Fruit fly (Drosophila melanogaster): ENCODE results near the gene dl.

dl gene

dm6 chr2L:17429788-17430587, 20.2 kb downstream of the dl start:
- TF ChIP-seq CG17801 (GFP tag; optimal IDR thresholded peaks at IDR 0.05; ENCODE audit: partially characterized antibody) = peak; percentile 21

dm6 chr2L:17427929-17428456, 22.2 kb downstream of the dl start:
- TF ChIP-seq CG17801 (GFP tag; optimal IDR thresholded peaks at IDR 0.05; ENCODE audit: partially characterized antibody) = peak; percentile 48

- TF ChIP-seq CG17801 (GFP tag; optimal IDR thresholded peaks at IDR 0.05; ENCODE audit: partially characterized antibody) = no peak
Observed at dm6 chr2L:17427187-17427586, 23.0 kb downstream of the dl start.

- no peak for TF ChIP-seq CG17801 (GFP tag; optimal IDR thresholded peaks at IDR 0.05; ENCODE audit: partially characterized antibody)
Observed at dm6 chr2L:17425412-17425811, 24.8 kb downstream of the dl start.

- TF ChIP-seq CG17801 (GFP tag; optimal IDR thresholded peaks at IDR 0.05; ENCODE audit: partially characterized antibody) = no peak
Observed at dm6 chr2L:17425005-17425404, 25.2 kb downstream of the dl start.

dm6 chr2L:17422089-17422488, 28.1 kb downstream of the dl start:
- TF ChIP-seq CG17801 (GFP tag; optimal IDR thresholded peaks at IDR 0.05; ENCODE audit: partially characterized antibody) = no peak

dm6 chr2L:17421366-17421765, 28.8 kb downstream of the dl start:
- no peak for TF ChIP-seq CG17801 (GFP tag; optimal IDR thresholded peaks at IDR 0.05; ENCODE audit: partially characterized antibody)

dm6 chr2L:17420419-17420818, 29.7 kb downstream of the dl start:
- TF ChIP-seq CG17801 (GFP tag; optimal IDR thresholded peaks at IDR 0.05; ENCODE audit: partially characterized antibody) = no peak

- TF ChIP-seq CG17801 (GFP tag; optimal IDR thresholded peaks at IDR 0.05; ENCODE audit: partially characterized antibody) = no peak
Observed at dm6 chr2L:17412533-17412932, 37.6 kb downstream of the dl start, which contains the start of gene Rsph9. Rsph9 (minus strand) TSS chr2L:17412633.

- peak; percentile 84 for TF ChIP-seq CG17801 (GFP tag; optimal IDR thresholded peaks at IDR 0.05; ENCODE audit: partially characterized antibody)
Observed at dm6 chr2L:17410358-17410757, 39.8 kb downstream of the dl start, which contains the start of the genes Polr2J and CG15141. Polr2J (minus strand) TSS chr2L:17410406. CG15141 (plus strand) TSS chr2L:17410641.

dm6 chr2L:17402493-17402892, 47.7 kb downstream of the dl start:
- TF ChIP-seq CG17801 (GFP tag; optimal IDR thresholded peaks at IDR 0.05; ENCODE audit: partially characterized antibody) = no peak

- TF ChIP-seq CG17801 (GFP tag; optimal IDR thresholded peaks at IDR 0.05; ENCODE audit: partially characterized antibody) = no peak
Observed at dm6 chr2L:17397372-17397771, 52.8 kb downstream of the dl start.

- TF ChIP-seq CG17801 (GFP tag; optimal IDR thresholded peaks at IDR 0.05; ENCODE audit: partially characterized antibody) = no peak
Observed at dm6 chr2L:17394939-17395338, 55.2 kb downstream of the dl start.

dm6 chr2L:17390782-17391181, 59.4 kb downstream of the dl start:
- TF ChIP-seq CG17801 (GFP tag; optimal IDR thresholded peaks at IDR 0.05; ENCODE audit: partially characterized antibody) = no peak

dm6 chr2L:17389104-17389503, 61.1 kb downstream of the dl start:
- TF ChIP-seq CG17801 (GFP tag; optimal IDR thresholded peaks at IDR 0.05; ENCODE audit: partially characterized antibody) = peak; percentile 59

dm6 chr2L:17387735-17388367, 62.3 kb downstream of the dl start:
- no peak for TF ChIP-seq CG17801 (GFP tag; optimal IDR thresholded peaks at IDR 0.05; ENCODE audit: partially characterized antibody)
